Fruit fly (Drosophila melanogaster) whole organism, prepupa: ENCODE results near the gene mus312.
A peak's percentile ranks its signal among the peaks of the same experiment; 100 is the strongest.

ENCODE experiments used
- Blimp-1 ChIP-seq: fragments of 200-800 bp; sonication (Bioruptor generic); optimal IDR thresholded peaks from 3 replicates; lab custom pipeline; 2017; ENCODE audit warnings: missing biosample characterization, missing genetic modification characterization, mild to moderate bottlenecking, moderate library complexity, missing genetic modification reagents
- CG10631 ChIP-seq: fragments of 200-800 bp; sonication (Bioruptor generic); optimal IDR thresholded peaks from 2 replicates; lab custom pipeline; 2016; ENCODE audit warnings: missing biosample characterization, missing genetic modification characterization
- CG11762 ChIP-seq: fragments of 200-800 bp; sonication (Bioruptor generic); optimal IDR thresholded peaks from 3 replicates; lab custom pipeline; 2016; ENCODE audit warnings: missing biosample characterization, missing genetic modification characterization; ENCODE audit not compliant: insufficient read depth
- CG15336 ChIP-seq: fragments of 200-800 bp; sonication (Bioruptor generic); IDR thresholded peaks from 2 replicates; pipeline ENCODE4 v1.3.6; 2022; ENCODE audit warnings: missing biosample characterization, missing genetic modification characterization
- CG1621 ChIP-seq: fragments of 200-800 bp; sonication (Bioruptor generic); optimal IDR thresholded peaks from 3 replicates; lab custom pipeline; 2018; ENCODE audit warnings: missing biosample characterization, mild to moderate bottlenecking, missing genetic modification characterization
- CG16779 ChIP-seq: fragments of 200-800 bp; sonication (Bioruptor generic); optimal IDR thresholded peaks from 3 replicates; lab custom pipeline; 2017; ENCODE audit warnings: missing biosample characterization, mild to moderate bottlenecking, missing genetic modification characterization
- CG32006 ChIP-seq: fragments of 200-800 bp; sonication (Bioruptor generic); optimal IDR thresholded peaks from 3 replicates; lab custom pipeline; 2017; ENCODE audit warnings: missing biosample characterization, mild to moderate bottlenecking, missing genetic modification characterization
- CG3919 ChIP-seq: fragments of 200-800 bp; sonication (Bioruptor generic); optimal IDR thresholded peaks from 3 replicates; lab custom pipeline; 2016; ENCODE audit warnings: missing biosample characterization, missing genetic modification characterization
- CG4318 ChIP-seq: fragments of 200-800 bp; sonication (Bioruptor generic); optimal IDR thresholded peaks from 3 replicates; lab custom pipeline; 2017; ENCODE audit warnings: missing biosample characterization, mild to moderate bottlenecking, missing genetic modification characterization
- CG6163 ChIP-seq: fragments of 200-800 bp; sonication (Bioruptor generic); IDR thresholded peaks from 3 replicates; pipeline ENCODE4 v1.3.6; 2022; ENCODE audit warnings: missing biosample characterization, missing genetic modification characterization
- CG6276 ChIP-seq: fragments of 200-800 bp; sonication (Bioruptor generic); optimal IDR thresholded peaks from 2 replicates; lab custom pipeline; 2017; ENCODE audit warnings: missing biosample characterization, mild to moderate bottlenecking, missing genetic modification characterization
- CG6792 ChIP-seq: fragments of 200-800 bp; sonication (Bioruptor generic); optimal IDR thresholded peaks from 3 replicates; lab custom pipeline; 2016; ENCODE audit warnings: missing biosample characterization, missing genetic modification characterization
- CG6808 ChIP-seq: fragments of 200-800 bp; sonication (Bioruptor generic); optimal IDR thresholded peaks from 3 replicates; lab custom pipeline; 2017; ENCODE audit warnings: missing biosample characterization, missing genetic modification characterization, mild to moderate bottlenecking, moderate library complexity, missing genetic modification reagents
- CG6854 ChIP-seq: fragments of 200-800 bp; sonication (Bioruptor generic); optimal IDR thresholded peaks from 2 replicates; lab custom pipeline; 2017; ENCODE audit warnings: missing biosample characterization, mild to moderate bottlenecking, missing genetic modification characterization
- CG8319 ChIP-seq: fragments of 200-800 bp; sonication (Bioruptor generic); optimal IDR thresholded peaks from 3 replicates; lab custom pipeline; 2016; ENCODE audit warnings: missing biosample characterization, missing genetic modification characterization
- CG9139 ChIP-seq: fragments of 200-800 bp; sonication (Bioruptor generic); optimal IDR thresholded peaks from 3 replicates; lab custom pipeline; 2017; ENCODE audit warnings: missing biosample characterization, mild to moderate bottlenecking, missing genetic modification characterization
- Eip75B ChIP-seq: fragments of 200-800 bp; sonication (Bioruptor generic); optimal IDR thresholded peaks from 3 replicates; lab custom pipeline; 2016; ENCODE audit warnings: missing biosample characterization, missing genetic modification characterization
- Eip78C ChIP-seq: fragments of 200-800 bp; sonication (Bioruptor generic); peaks from one replicate; lab custom pipeline; 2016; ENCODE audit warnings: missing biosample characterization, missing genetic modification characterization
- Gug ChIP-seq: fragments of 200-800 bp; sonication (Bioruptor generic); IDR thresholded peaks from 2 replicates; pipeline ENCODE4 v1.3.6; 2022; ENCODE audit warnings: missing biosample characterization, missing genetic modification characterization
- Hr39 ChIP-seq: fragments of 200-800 bp; sonication (Bioruptor generic); optimal IDR thresholded peaks from 2 replicates; lab custom pipeline; 2016; ENCODE audit warnings: missing biosample characterization, missing genetic modification characterization
- Hr4 ChIP-seq: fragments of 200-800 bp; sonication (Bioruptor generic); optimal IDR thresholded peaks from 3 replicates; lab custom pipeline; 2016; ENCODE audit warnings: missing biosample characterization, missing genetic modification characterization
- Lpt ChIP-seq: fragments of 200-800 bp; sonication (Bioruptor generic); optimal IDR thresholded peaks from 3 replicates; lab custom pipeline; 2016; ENCODE audit warnings: missing biosample characterization, missing genetic modification characterization
- OdsH ChIP-seq: fragments of 200-800 bp; sonication (Bioruptor generic); optimal IDR thresholded peaks from 3 replicates; lab custom pipeline; 2016; ENCODE audit warnings: missing biosample characterization, missing genetic modification characterization
- Smox ChIP-seq: fragments of 200-800 bp; sonication (Bioruptor generic); optimal IDR thresholded peaks from 3 replicates; lab custom pipeline; 2016; ENCODE audit warnings: missing biosample characterization, missing genetic modification characterization
- Sox102F ChIP-seq: fragments of 200-800 bp; sonication (Bioruptor generic); optimal IDR thresholded peaks from 2 replicates; lab custom pipeline; 2016; ENCODE audit warnings: missing biosample characterization, mild to moderate bottlenecking, missing genetic modification characterization
- Sox14 ChIP-seq: fragments of 200-800 bp; sonication (Bioruptor generic); optimal IDR thresholded peaks from 3 replicates; lab custom pipeline; 2016; ENCODE audit warnings: missing biosample characterization, missing genetic modification characterization
- Sox15 ChIP-seq: fragments of 200-800 bp; sonication (Bioruptor generic); optimal IDR thresholded peaks from 3 replicates; lab custom pipeline; 2016; ENCODE audit warnings: missing biosample characterization, missing genetic modification characterization
- achi ChIP-seq: fragments of 200-800 bp; sonication (Bioruptor generic); optimal IDR thresholded peaks from 3 replicates; lab custom pipeline; 2016; ENCODE audit warnings: missing biosample characterization, missing genetic modification characterization
- acj6 ChIP-seq: fragments of 200-800 bp; sonication (Bioruptor generic); optimal IDR thresholded peaks from 3 replicates; lab custom pipeline; 2016; ENCODE audit warnings: missing biosample characterization, missing genetic modification characterization
- cyc ChIP-seq: fragments of 200-800 bp; sonication (Bioruptor generic); optimal IDR thresholded peaks from 3 replicates; lab custom pipeline; 2016; ENCODE audit warnings: missing biosample characterization, missing genetic modification characterization
- dac ChIP-seq: fragments of 200-800 bp; sonication (Bioruptor generic); optimal IDR thresholded peaks from 2 replicates; lab custom pipeline; 2017; ENCODE audit warnings: missing biosample characterization, mild to moderate bottlenecking, missing genetic modification characterization
- dsx ChIP-seq: fragments of 200-800 bp; optimal IDR thresholded peaks from 3 replicates; lab custom pipeline; 2019; ENCODE audit warnings: missing biosample characterization, mild to moderate bottlenecking, missing genetic modification characterization, moderate library complexity; ENCODE audit not compliant: poor library complexity, severe bottlenecking
- eg ChIP-seq: fragments of 200-800 bp; sonication (Bioruptor generic); IDR thresholded peaks from 3 replicates; pipeline ENCODE4 v1.3.6; 2022; ENCODE audit warnings: missing biosample characterization, missing genetic modification characterization
- fd85E ChIP-seq: fragments of 200-800 bp; sonication (Bioruptor generic); optimal IDR thresholded peaks from 3 replicates; lab custom pipeline; 2016; ENCODE audit warnings: missing biosample characterization, missing genetic modification characterization
- fkh ChIP-seq: fragments of 200-800 bp; sonication (Bioruptor generic); optimal IDR thresholded peaks from 3 replicates; lab custom pipeline; 2017; ENCODE audit warnings: missing biosample characterization, mild to moderate bottlenecking, missing genetic modification characterization, moderate library complexity
- lz ChIP-seq: fragments of 200-800 bp; sonication (Bioruptor generic); optimal IDR thresholded peaks from 3 replicates; lab custom pipeline; 2016; ENCODE audit warnings: missing biosample characterization, missing genetic modification characterization
- net ChIP-seq: fragments of 200-800 bp; sonication (Bioruptor generic); optimal IDR thresholded peaks from 3 replicates; lab custom pipeline; 2016; ENCODE audit warnings: missing biosample characterization, missing genetic modification characterization
- salr ChIP-seq, 2 experiments: fragments of 200-800 bp; sonication (Bioruptor generic); optimal IDR thresholded peaks; 3 replicates each; lab custom pipeline; 2016 to 2018; ENCODE audit warnings: missing biosample characterization in 2 of 2, missing genetic modification characterization in 2 of 2, mild to moderate bottlenecking in 1 of 2
- spab ChIP-seq: fragments of 200-800 bp; sonication (Bioruptor generic); optimal IDR thresholded peaks from 2 replicates; lab custom pipeline; 2017; ENCODE audit warnings: missing biosample characterization, mild to moderate bottlenecking, missing genetic modification characterization, missing genetic modification reagents
- ss ChIP-seq, 2 experiments: fragments of 200-800 bp; sonication (Bioruptor generic); optimal IDR thresholded peaks; 2 replicates in 1 of 2; 3 replicates in 1 of 2; lab custom pipeline; 2017 to 2018; ENCODE audit warnings: mild to moderate bottlenecking in 2 of 2, missing biosample characterization in 2 of 2, missing genetic modification characterization in 2 of 2, moderate library complexity in 1 of 2
- svp ChIP-seq: fragments of 200-800 bp; sonication (Bioruptor generic); peaks from one replicate; lab custom pipeline; 2016; ENCODE audit warnings: missing biosample characterization, missing genetic modification characterization
- vri ChIP-seq: fragments of 200-800 bp; sonication (Bioruptor generic); optimal IDR thresholded peaks from 3 replicates; lab custom pipeline; 2016; ENCODE audit warnings: missing biosample characterization, mild to moderate bottlenecking, missing genetic modification characterization

Gene mus312

DNA sequence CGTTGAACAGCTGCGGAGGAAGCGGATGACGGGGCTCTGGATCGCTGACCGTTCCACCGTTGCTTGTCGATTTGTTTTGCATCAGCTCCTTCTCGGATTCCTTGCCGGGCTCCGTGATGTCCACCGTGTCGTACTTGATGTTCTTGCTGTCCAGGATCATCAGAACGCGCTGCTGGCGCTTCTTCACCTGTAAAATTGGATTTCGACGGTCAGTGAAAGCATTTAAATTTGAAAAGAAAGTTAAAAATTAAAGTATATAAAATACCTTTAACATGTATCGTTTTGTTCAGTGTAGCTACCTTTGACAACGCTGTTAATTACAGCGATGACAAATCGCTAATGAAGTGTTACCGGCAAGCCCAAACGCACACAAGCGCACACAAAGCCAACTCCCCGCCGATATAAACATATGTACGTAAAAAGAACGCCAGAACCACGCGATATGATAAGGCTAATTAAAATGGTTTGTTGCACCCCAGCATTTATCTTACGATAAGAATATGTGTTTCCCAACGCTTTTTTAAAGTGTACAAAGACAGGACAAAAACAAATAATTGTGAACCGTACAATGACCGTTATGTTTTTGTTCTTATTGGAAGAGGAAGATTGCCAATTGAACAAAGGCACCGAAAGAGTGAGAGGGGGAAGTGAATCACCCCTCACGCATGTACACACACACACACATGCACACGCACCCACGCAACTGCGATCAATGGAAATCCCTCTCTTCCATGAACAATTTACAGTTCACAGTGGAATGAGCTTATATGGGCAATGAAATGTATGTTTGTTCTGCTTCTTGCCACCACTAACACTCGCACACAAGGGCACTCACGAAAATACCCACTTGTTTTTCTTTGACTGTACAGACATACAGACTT, 39.1 kb downstream of the mus312 start (continued):
- TF ChIP-seq Lpt (GFP tag; lab: Kevin White, UChicago): no peak
- no peak for TF ChIP-seq CG10631 (GFP tag; lab: Kevin White, UChicago)
- no peak for TF ChIP-seq CG9139 (GFP tag; lab: Kevin White, UChicago)
- peak; percentile 8 for TF ChIP-seq achi (GFP tag; lab: Kevin White, UChicago)
- TF ChIP-seq fd85E (GFP tag; lab: Kevin White, UChicago): no peak
- TF ChIP-seq spab: no peak
- no peak for TF ChIP-seq dac
- TF ChIP-seq Gug (GFP tag; lab: Robert Waterston, UW): no peak
- no peak for TF ChIP-seq CG4318 (GFP tag; lab: Kevin White, UChicago)
- TF ChIP-seq lz (GFP tag; lab: Kevin White, UChicago): peak; percentile 25

DNA sequence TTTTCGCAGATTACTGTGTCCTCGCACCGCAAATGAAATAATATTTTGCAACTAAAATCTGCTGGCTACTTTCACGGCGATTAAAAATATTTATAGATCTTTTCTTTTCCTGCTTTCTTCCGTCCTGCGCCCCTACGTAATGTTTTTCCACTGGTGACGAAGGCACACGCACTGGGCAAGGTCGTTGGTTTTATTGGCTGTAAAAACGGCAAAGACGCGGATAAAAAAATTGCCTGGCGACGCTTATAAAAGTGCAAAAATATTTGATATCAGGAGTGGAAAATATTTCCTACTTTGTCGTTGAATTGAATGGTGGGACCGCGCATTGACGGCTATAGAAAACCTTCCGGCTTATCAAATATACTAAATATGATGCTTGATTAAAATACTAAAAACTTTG, 40.0 kb downstream of the mus312 start, which contains the start of gene Sh3beta:
Sh3beta (minus strand) TSS at position 327 of the 400 bp plus-strand sequence.
- TF ChIP-seq Hr4: no peak
- TF ChIP-seq salr (GFP tag; optimal IDR thresholded peaks at IDR 0.05; lab: Kevin White, UChicago): no peak
- TF ChIP-seq CG3919 (GFP tag; lab: Kevin White, UChicago): no peak
- TF ChIP-seq CG6792 (GFP tag; lab: Kevin White, UChicago): no peak
- TF ChIP-seq CG16779 (tag; lab: Kevin White, UChicago): no peak
- no peak for TF ChIP-seq dac
- no peak for TF ChIP-seq CG8319 (GFP tag; lab: Kevin White, UChicago)
- no peak for TF ChIP-seq Smox
- TF ChIP-seq ss (GFP tag; optimal IDR thresholded peaks at IDR 0.05; lab: Kevin White, UChicago): no peak
- TF ChIP-seq Eip75B (GFP tag; lab: Kevin White, UChicago): no peak
- no peak for TF ChIP-seq CG6276 (GFP tag; lab: Kevin White, UChicago)
- no peak for TF ChIP-seq CG11762 (GFP tag; lab: Kevin White, UChicago)
- peak; percentile 25 for TF ChIP-seq CG6854 (GFP tag; lab: Kevin White, UChicago)
- TF ChIP-seq eg (GFP tag; lab: Robert Waterston, UW): no peak
- TF ChIP-seq dsx: peak; percentile 86
- peak; percentile 8 for TF ChIP-seq vri (GFP tag; lab: Kevin White, UChicago)

- TF ChIP-seq Gug (GFP tag; lab: Robert Waterston, UW): no peak
- TF ChIP-seq CG6163 (GFP tag; lab: Robert Waterston, UW): 0 out of 3 replicates have a peak, but pooled peaks have one; percentile 39
- no peak for TF ChIP-seq CG32006
Observed at dm6 chr3L:7369543-7369942, 40.6 kb downstream of the mus312 start, which contains the start of gene akirin. TSS of gene akirin (plus strand) at chr3L:7369843.

dm6 chr3L:7370231-7370882, 41.4 kb downstream of the mus312 start:
- TF ChIP-seq CG6163 (GFP tag; lab: Robert Waterston, UW) (0 out of 3 replicates have a peak, but pooled peaks have one; percentile 28), Eip75B (GFP tag; lab: Kevin White, UChicago) (peak; percentile 7), CG1621 (tag; lab: Kevin White, UChicago) (no peak), salr (GFP tag; optimal IDR thresholded peaks at IDR 0.05; lab: Kevin White, UChicago) (no peak), CG6808 (GFP tag; lab: Kevin White, UChicago) (peak; percentile 15), cyc (GFP tag; lab: Kevin White, UChicago) (no peak), Eip78C (GFP tag; lab: Kevin White, UChicago) (peak; percentile 84), Sox102F (GFP tag; lab: Kevin White, UChicago) (peak; percentile 1), Sox14 (GFP tag; lab: Kevin White, UChicago) (peak; percentile 77), ss (GFP tag; optimal IDR thresholded peaks at IDR 0.05; lab: Kevin White, UChicago) (peak; percentile 9 to 49), net (peak; percentile 15), fkh (peak; percentile 47), dsx (no peak), CG15336 (no peak), CG4318 (GFP tag; lab: Kevin White, UChicago) (no peak), vri (GFP tag; lab: Kevin White, UChicago) (peak; percentile 17), Blimp-1 (GFP tag; lab: Kevin White, UChicago) (no peak), OdsH (GFP tag; lab: Kevin White, UChicago) (no peak), svp (GFP tag; lab: Kevin White, UChicago) (peak; percentile 64), Hr39 (GFP tag; lab: Kevin White, UChicago) (no peak), Sox15 (GFP tag; lab: Kevin White, UChicago) (no peak), acj6 (GFP tag; lab: Kevin White, UChicago) (no peak)
